Worm (Caenorhabditis elegans): Measurements from ENCODE around the gene C25D7.15.

Gene C25D7.15

DNA sequence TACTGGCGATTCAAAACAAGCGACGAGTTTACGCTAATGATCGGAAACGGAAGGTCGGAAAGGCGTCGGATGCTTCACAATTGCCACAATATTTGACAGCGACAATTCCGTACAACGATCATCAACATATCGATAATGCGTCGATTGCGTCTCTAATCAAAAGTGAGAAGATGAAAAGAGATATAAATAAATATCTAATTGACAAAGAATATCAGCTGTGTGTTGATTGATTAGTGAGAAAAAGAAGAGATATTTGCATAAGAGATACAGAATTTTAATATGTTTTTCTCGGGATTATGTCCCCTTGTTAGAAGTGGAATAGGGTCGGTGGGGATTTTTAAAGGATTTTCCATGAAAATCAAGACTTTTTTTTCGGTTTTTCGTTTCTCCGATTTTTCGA is 19.0 kb downstream of the C25D7.15 start:
- TF ChIP-seq hmg-4 (GFP tag; optimal IDR thresholded peaks at IDR 0.05): no peak
- TF ChIP-seq flt-1 (GFP tag; IDR thresholded peaks at IDR 0.05): no peak
- TF ChIP-seq ets-7 (tag; optimal IDR thresholded peaks at IDR 0.05): no peak
- no peak for TF ChIP-seq tbx-11 (GFP tag; IDR thresholded peaks at IDR 0.05)
- TF ChIP-seq aly-1 (tag; optimal IDR thresholded peaks at IDR 0.05): no peak
- no peak for TF ChIP-seq scrt-1 (GFP tag; IDR thresholded peaks at IDR 0.05)
- TF ChIP-seq ceh-13 (GFP tag; optimal IDR thresholded peaks at IDR 0.05): no peak

DNA sequence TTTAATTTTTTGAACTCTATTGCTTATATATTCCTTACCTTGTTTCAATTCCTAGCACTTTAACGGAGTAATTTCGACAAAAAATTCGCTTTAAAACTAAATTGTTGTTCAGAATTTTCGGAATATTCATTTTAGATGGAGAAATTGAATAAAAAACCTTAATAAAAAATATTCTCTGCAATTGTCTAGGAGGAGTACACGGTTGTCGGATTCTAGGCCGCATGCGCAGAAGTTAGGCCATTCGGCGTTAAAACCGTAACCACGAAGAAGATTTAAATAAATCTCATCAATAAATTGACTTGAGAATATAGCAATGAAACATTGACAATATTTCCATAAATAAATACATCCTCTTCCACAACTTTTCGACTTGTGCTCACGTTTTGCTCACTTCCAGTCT is 22.7 kb downstream of the C25D7.15 start, which contains the start of the genes C01G10.10 and C01G10.9:
Gene C01G10.10 (minus strand): TSS at position 151 of the 400 bp plus-strand sequence.
Gene C01G10.9 (plus strand): TSS at position 240 of the 400 bp plus-strand sequence.
- peak; percentile 60 for TF ChIP-seq tbx-37 (GFP tag; conservative IDR thresholded peaks at IDR 0.05)
- no peak for TF ChIP-seq aly-1 (tag; optimal IDR thresholded peaks at IDR 0.05)
- peak; percentile 4 for TF ChIP-seq tra-4 (tag; optimal IDR thresholded peaks at IDR 0.05)
- TF ChIP-seq F13C5.2 (tag; optimal IDR thresholded peaks at IDR 0.05): peak; percentile 31

- TF ChIP-seq sea-1 (GFP tag; conservative IDR thresholded peaks at IDR 0.05) (peak; percentile 62; the same call in 1 of the 2 replicates), B0310.2 (tag; optimal IDR thresholded peaks at IDR 0.05) (no peak)
Measured at ce11 chrV:15083659-15084058, 24.1 kb downstream of the C25D7.15 start.

- TF ChIP-seq pes-1 (GFP tag; IDR thresholded peaks at IDR 0.05) (peak; percentile 78), ceh-13 (GFP tag; optimal IDR thresholded peaks at IDR 0.05) (no peak), B0310.2 (tag; optimal IDR thresholded peaks at IDR 0.05) (no peak), hnd-1 (tag; optimal IDR thresholded peaks at IDR 0.05) (peak; percentile 10), F13C5.2 (tag; optimal IDR thresholded peaks at IDR 0.05) (peak; percentile 64), flt-1 (GFP tag; IDR thresholded peaks at IDR 0.05) (0 out of 2 replicates have a peak, but pooled peaks have one; percentile 24), ets-7 (tag; optimal IDR thresholded peaks at IDR 0.05) (peak; percentile 16), tbx-37 (GFP tag; conservative IDR thresholded peaks at IDR 0.05) (peak; percentile 70), hmbx-1 (tag; optimal IDR thresholded peaks at IDR 0.05) (peak; percentile 6)
Measured at ce11 chrV:15085335-15085800, 25.8 kb downstream of the C25D7.15 start, which contains the start of the genes ahsa-1 and C01G10.7. TSS of gene ahsa-1 (minus strand) at chrV:15085385. TSS of gene C01G10.7 (plus strand) at chrV:15085747.

DNA sequence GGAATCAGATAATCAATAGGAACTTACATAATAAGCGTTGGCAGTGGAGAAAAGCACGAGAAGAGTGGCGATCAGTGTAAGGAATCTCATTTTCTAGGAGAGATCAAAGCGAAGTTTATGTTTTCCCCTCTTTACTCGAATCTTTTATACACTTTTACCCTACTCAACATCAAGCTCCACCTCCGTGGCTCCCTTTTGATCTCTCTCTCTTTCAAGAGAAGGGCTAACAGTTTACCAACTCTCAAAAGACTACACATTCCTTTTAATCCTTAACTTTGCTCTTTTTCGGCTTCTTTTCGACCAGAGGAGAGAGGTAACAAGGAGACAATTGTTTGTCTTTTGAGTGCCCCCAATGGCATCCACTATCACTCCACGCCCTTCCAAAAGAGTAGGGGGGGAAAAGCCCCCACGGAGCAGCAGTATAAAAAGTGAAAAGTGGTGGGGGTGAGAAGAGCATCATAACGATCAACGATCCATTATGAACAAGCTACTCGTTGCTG is 27.6 kb downstream of the C25D7.15 start, which contains the start of the genes C01G10.15 and C01G10.6:
Gene C01G10.15 (minus strand): TSS at position 101 of the 500 bp plus-strand sequence.
Gene C01G10.6 (plus strand): TSS at position 450 of the 500 bp plus-strand sequence.
- no peak for TF ChIP-seq ceh-13 (GFP tag; optimal IDR thresholded peaks at IDR 0.05)

DNA sequence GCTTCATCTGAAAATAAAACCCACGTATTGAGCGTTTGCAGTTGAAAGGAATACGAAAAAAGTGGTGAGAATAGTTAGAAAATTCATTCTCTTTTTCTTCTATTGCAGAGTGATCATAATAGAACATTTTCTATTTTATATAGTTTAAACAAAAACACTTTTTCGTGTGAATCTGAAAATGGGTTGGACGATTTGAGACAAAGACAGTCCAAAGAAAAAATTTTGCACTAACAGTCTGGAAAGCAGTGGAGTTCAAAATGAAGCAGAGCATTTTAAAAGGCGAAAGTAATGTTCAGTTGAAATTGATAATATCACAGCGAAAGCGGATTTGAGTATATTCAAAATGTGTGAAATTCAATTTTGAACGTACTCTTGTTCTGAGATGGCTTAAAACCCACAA is 29.0 kb downstream of the C25D7.15 start, which contains the start of gene C01G10.18:
Gene C01G10.18 (minus strand): TSS at position 101 of the 400 bp plus-strand sequence.
- TF ChIP-seq ceh-36 (tag; optimal IDR thresholded peaks at IDR 0.05) (no peak), B0310.2 (tag; optimal IDR thresholded peaks at IDR 0.05) (no peak), hnd-1 (tag; optimal IDR thresholded peaks at IDR 0.05) (no peak), flt-1 (GFP tag; IDR thresholded peaks at IDR 0.05) (no peak), tbx-37 (GFP tag; conservative IDR thresholded peaks at IDR 0.05) (no peak), ama-1 (optimal IDR thresholded peaks at IDR 0.05) (no peak), aly-1 (tag; optimal IDR thresholded peaks at IDR 0.05) (no peak), ceh-13 (GFP tag; optimal IDR thresholded peaks at IDR 0.05) (no peak), scrt-1 (GFP tag; IDR thresholded peaks at IDR 0.05) (no peak), tra-4 (tag; optimal IDR thresholded peaks at IDR 0.05) (no peak), pes-1 (GFP tag; IDR thresholded peaks at IDR 0.05) (no peak), ets-7 (tag; optimal IDR thresholded peaks at IDR 0.05) (no peak), hmbx-1 (tag; optimal IDR thresholded peaks at IDR 0.05) (no peak), tbx-11 (GFP tag; IDR thresholded peaks at IDR 0.05) (no peak), F13C5.2 (tag; optimal IDR thresholded peaks at IDR 0.05) (no peak), hmg-4 (GFP tag; optimal IDR thresholded peaks at IDR 0.05) (no peak), sea-1 (GFP tag; conservative IDR thresholded peaks at IDR 0.05) (no peak)

DNA sequence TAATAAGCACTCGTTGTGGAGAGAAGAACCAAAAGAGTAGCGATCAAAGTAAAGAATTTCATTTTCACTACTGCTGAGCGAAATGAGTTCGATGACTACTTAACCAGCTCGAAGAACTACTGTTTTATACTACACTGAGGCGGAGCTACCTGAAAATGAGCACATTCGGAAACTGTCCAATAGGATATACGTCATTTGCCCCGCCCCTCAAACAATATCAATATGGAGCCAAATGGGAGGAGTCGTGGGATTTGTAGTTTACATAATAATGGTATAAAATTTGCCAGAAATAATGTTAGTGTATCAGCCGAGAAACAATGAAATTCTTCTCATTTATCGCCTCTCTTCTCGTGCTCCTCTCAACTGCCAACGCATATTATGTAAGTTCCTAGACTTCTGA is 29.8 kb downstream of the C25D7.15 start, which contains the start of the genes C01G10.5 and C01G10.4:
Gene C01G10.5 (minus strand): TSS at position 101 of the 400 bp plus-strand sequence.
Gene C01G10.4 (plus strand): TSS at position 303 of the 400 bp plus-strand sequence.
- TF ChIP-seq scrt-1 (GFP tag; IDR thresholded peaks at IDR 0.05) (no peak), ama-1 (optimal IDR thresholded peaks at IDR 0.05) (no peak), B0310.2 (tag; optimal IDR thresholded peaks at IDR 0.05) (no peak), hmbx-1 (tag; optimal IDR thresholded peaks at IDR 0.05) (no peak), hmg-4 (GFP tag; optimal IDR thresholded peaks at IDR 0.05) (no peak), ceh-36 (tag; optimal IDR thresholded peaks at IDR 0.05) (no peak), tbx-37 (GFP tag; conservative IDR thresholded peaks at IDR 0.05) (no peak), hnd-1 (tag; optimal IDR thresholded peaks at IDR 0.05) (no peak), F13C5.2 (tag; optimal IDR thresholded peaks at IDR 0.05) (no peak), tbx-11 (GFP tag; IDR thresholded peaks at IDR 0.05) (no peak), tra-4 (tag; optimal IDR thresholded peaks at IDR 0.05) (no peak), sea-1 (GFP tag; conservative IDR thresholded peaks at IDR 0.05) (no peak), aly-1 (tag; optimal IDR thresholded peaks at IDR 0.05) (no peak), flt-1 (GFP tag; IDR thresholded peaks at IDR 0.05) (no peak), ets-7 (tag; optimal IDR thresholded peaks at IDR 0.05) (no peak), ceh-13 (GFP tag; optimal IDR thresholded peaks at IDR 0.05) (no peak), pes-1 (GFP tag; IDR thresholded peaks at IDR 0.05) (no peak)

- TF ChIP-seq ama-1 (optimal IDR thresholded peaks at IDR 0.05): no peak
- no peak for TF ChIP-seq hmbx-1 (tag; optimal IDR thresholded peaks at IDR 0.05)
Measured at ce11 chrV:15090457-15090856, 30.8 kb downstream of the C25D7.15 start, which contains the start of gene C01G10.17. TSS of gene C01G10.17 (plus strand) at chrV:15090757.
